Worm (Caenorhabditis elegans): Measurements from ENCODE around the gene srpa-72.

ce11 chrII:2758476-2758875, 28.8 kb upstream of the srpa-72 start, which contains the start of gene fbxb-107:
- TF ChIP-seq hmbx-1 (tag; optimal IDR thresholded peaks at IDR 0.05) (no peak), ets-7 (tag; optimal IDR thresholded peaks at IDR 0.05) (no peak), ama-1 (optimal IDR thresholded peaks at IDR 0.05) (no peak), aly-1 (tag; optimal IDR thresholded peaks at IDR 0.05) (no peak), hmg-4 (GFP tag; optimal IDR thresholded peaks at IDR 0.05) (no peak), ceh-36 (tag; optimal IDR thresholded peaks at IDR 0.05) (no peak), B0310.2 (tag; optimal IDR thresholded peaks at IDR 0.05) (no peak)

All from whole organism, early embryonic.